Worm (Caenorhabditis elegans) whole organism, dauer: ENCODE data around the gene srh-295.
"Not testable (repeated sequence)": the region's sequence is repeated elsewhere in the genome, so short reads cannot be mapped to it uniquely, and the experiment has no call there.

Experiments
- unc-62 ChIP-seq: sonication (generic microtip); optimal IDR thresholded peaks from 2 replicates; lab custom pipeline; 2017; ENCODE audit warnings: missing biosample characterization, missing genetic modification reagents, missing genetic modification characterization

srh-295 gene

DNA sequence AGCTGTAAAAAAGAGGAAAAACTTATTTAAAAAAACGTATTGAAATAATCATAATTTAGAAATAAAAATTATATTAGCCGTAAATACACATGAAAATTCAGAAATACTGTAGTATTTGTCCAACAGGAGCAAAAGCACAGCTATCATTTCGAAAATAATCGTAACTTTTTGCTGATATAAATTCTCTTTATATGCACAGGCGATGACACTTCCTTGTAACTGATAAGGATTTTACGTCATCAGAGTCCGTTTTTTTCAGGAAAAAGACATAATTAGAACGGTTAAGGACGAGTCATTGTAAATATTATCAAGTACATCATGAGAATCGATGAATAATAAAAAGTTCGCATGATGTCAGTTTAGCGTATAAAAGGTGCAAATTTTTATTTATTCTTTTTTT is 7.0 kb upstream of the srh-295 start:
- no peak for TF ChIP-seq unc-62 (GFP tag; lab: Kevin White, UChicago)

DNA sequence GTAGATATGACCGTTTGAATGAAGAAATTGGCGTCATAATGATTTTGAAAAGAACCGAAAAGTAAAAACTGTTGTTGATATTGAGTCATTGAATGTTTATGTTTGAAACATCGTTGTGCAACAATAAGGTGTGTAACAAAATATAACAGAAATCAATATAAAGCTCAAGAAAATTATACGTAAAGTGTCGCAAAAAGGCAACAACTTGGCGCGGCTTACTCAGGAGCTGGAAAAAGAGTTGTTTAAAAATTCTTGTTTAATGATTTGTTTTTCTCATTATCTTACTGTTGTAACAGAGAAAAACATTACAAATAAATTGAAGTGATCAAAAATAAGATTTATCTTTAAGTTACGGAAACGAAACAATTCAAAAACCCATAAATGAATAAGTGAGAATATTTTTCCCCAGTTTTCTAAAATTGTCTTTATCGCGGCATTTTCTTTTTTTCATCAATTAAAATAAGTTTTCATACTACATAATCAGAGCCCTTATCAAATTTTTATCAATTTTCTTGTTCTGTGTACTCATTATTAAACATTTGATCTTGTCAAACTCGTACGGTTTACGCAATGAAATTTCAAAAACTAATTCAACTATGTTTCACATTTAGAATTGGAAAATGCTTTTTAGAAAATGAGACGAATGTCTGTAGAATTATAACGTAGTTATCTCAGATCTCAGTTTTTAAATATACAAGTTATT is 2.5 kb upstream of the srh-295 start, which contains the start of gene ZK1037.6:
Gene ZK1037.6, minus strand, starts transcription at position 51 of the 703 bp plus-strand sequence.
- no peak for TF ChIP-seq unc-62 (GFP tag; lab: Kevin White, UChicago)

DNA sequence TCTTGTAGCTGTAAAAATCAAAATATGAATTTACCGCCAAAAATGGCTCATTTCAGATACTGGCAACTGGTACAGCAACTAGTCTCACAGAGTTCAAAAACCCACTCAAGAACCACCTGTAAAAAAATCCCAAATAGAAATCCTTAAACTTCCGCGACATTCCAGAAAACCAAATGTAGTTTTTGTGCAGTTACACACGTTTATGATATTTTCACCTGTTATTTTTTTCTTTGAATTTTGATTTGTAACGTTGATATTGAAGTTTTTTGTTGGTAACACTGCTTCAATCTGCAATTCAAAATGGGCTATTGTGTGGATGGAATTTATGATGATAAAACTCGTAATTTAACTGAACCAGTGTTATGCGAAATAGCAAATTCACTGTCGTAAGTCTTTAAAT is 2.4 kb downstream of the srh-295 start, which contains the start of gene srw-113:
Gene srw-113, plus strand, starts transcription at position 301 of the 400 bp plus-strand sequence.
- TF ChIP-seq unc-62 (GFP tag; lab: Kevin White, UChicago) = no peak

DNA sequence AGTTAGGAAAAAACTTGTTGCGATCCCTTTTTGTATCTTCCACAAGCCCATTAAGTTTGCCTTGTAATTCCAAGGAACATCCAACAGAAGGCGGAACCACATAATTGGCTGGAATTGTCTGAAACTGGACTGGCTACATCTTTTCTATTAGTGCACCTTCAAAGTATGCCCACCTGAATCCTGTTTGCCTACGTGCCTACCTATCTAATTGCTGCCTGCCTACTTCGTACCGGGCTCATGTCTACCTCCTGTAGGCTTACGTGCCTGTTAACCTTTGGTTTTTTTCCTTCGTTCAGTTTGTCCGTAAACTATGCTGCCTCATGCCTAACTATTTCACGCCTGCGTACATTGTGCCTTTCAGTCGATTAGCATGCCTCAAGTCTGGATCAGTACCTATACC is 7.0 kb downstream of the srh-295 start, which contains the start of gene wrt-7:
Gene wrt-7, minus strand, starts transcription at position 101 of the 400 bp plus-strand sequence.
- TF ChIP-seq unc-62 (GFP tag; lab: Kevin White, UChicago) = no peak

DNA sequence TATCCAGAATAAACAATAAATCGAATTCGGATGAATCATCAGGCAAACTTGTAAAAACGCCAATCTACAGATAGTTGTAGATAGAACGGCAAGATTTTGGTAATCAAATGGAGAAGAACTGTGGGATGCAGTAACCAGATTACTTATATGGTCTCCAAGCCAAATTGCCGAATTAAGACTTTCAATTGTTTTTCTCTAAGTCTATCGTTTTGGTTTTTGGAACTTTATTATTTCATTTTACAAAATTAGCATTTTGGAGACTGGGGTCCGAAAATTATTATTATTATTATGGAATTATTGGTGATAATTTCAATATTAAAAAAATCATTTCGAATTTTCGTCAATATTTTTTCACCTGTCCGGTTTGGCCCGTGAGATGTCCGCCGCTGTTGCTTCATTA is 8.9 kb downstream of the srh-295 start, which contains the start of gene clec-228:
Gene clec-228, minus strand, starts transcription at position 101 of the 400 bp plus-strand sequence.
- TF ChIP-seq unc-62 (GFP tag; lab: Kevin White, UChicago) = no peak

DNA sequence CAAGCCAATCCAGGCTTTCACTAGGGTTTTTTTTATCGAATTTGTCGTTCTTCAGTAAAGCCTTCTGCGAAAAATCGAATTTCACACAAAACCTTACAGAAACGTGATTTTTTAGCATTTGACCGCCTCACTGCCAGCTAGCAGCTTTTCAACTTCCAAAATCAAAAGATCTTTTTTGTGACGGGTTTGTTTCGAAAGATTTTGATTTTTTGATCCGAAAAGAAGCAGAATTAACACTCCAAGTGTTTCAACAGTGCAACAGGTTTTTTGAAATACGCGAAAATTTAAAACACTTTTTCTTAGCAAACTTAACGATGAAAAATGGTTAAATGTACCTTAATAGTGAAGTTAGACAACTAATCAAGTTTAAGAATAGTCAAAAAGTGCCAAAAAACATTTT is 11.0 kb downstream of the srh-295 start, which contains the start of gene clec-229:
Gene clec-229, minus strand, starts transcription at position 101 of the 400 bp plus-strand sequence.
- no peak for TF ChIP-seq unc-62 (GFP tag; lab: Kevin White, UChicago)

DNA sequence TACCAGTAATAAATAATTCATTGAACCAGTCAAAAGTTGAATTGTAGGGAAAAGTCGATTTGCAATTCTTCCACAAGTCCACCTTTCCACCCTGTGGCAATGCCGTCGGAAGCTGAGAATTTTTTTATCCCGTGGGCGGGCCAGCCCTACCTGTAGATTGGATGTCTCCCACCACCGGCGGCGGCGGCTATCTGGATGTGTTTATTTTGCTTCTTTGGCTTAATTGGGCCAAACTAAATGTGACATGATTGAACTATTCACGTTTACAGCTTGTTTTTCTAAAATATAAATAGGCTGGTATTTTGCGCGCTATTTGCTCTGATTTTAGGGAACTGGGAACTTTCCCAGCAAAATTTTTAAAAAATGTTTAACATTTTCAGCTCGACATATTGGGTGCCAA is 14.1 kb downstream of the srh-295 start, which contains the start of gene wrt-8:
Gene wrt-8, minus strand, starts transcription at position 101 of the 400 bp plus-strand sequence.
- no peak for TF ChIP-seq unc-62 (GFP tag; lab: Kevin White, UChicago)

DNA sequence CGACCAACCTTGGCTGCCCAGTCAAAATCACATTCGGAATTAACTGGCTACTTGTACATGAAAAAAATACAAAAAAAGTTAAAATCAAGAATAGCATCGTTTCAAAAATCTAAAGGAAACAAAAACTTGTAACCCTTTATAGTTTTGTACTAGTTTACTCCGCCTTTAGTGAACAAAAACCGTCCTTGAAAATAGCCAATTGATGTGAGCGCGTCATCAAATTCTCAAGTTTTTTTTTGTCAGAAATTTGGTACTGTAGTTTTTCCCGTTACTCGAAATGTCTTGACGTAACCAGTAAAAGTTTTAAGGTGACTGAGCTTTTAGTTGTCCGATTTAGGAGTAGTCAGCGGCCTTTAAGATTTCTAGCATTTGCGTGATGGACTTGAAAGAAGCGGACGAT is 16.9 kb downstream of the srh-295 start, which contains the start of gene C29F3.3:
Gene C29F3.3, minus strand, starts transcription at position 101 of the 400 bp plus-strand sequence.
- TF ChIP-seq unc-62 (GFP tag; lab: Kevin White, UChicago) = no peak

DNA sequence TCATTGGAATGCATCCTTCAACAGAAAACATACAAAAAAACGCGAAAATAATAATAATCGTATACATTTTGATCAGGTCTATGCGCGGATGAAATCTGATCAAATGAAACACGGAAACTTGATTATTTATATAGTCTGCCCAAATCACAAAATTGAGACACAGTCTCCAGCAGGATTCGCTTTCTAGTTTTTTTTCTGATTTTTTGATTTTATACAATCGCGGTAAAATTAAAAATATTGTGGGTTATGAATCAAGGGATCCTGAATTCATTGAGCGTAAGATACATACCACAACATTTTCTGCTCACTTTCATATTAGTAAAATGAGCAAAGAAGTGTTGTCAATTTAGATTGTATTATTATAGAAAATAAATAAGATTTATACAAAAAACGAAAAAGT is 18.6 kb downstream of the srh-295 start, which contains the start of gene clec-230:
Gene clec-230, minus strand, starts transcription at position 101 of the 400 bp plus-strand sequence.
- no peak for TF ChIP-seq unc-62 (GFP tag; lab: Kevin White, UChicago)

DNA sequence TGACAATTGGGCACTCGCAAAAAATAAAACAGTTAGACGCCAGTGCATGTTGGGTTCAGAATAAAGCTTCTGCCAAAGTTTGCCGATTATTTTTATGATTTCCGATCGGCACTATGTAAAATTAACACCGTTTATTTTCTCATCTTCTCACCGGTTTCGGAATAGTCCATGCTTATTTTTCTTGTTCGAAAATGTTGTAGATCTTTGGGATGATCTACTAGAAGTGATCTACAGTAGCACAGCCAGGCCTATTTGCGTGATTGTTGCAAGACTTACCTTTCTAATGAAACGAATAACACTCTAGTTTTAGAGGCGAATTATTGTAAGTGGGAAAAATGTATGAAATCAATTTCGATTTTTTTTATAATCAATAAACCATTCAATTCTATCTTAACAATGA is 20.2 kb downstream of the srh-295 start, which contains the start of gene clec-231:
Gene clec-231, minus strand, starts transcription at position 101 of the 400 bp plus-strand sequence.
- no peak for TF ChIP-seq unc-62 (GFP tag; lab: Kevin White, UChicago)

DNA sequence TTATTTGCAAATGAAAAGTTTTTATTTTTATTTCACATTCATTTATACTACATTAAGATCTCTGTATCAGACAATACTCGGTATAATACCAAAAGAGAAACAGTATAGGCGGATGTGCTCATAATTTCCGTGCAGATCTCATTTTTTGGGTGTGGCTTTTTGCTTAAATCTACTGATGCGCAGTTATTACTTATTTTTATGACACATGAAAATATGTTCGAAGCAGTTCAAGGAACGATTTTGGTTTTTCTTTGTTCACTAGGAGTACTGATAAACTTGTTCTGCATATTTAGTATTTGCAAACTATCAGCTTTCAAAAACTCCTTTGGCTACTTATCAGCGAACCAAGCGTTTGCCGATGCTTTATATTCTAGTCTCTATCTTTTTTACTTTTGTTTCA is 22.0 kb downstream of the srh-295 start, which contains the start of gene srx-58:
Gene srx-58, plus strand, starts transcription at position 301 of the 400 bp plus-strand sequence.
- TF ChIP-seq unc-62 (GFP tag; lab: Kevin White, UChicago) = no peak

DNA sequence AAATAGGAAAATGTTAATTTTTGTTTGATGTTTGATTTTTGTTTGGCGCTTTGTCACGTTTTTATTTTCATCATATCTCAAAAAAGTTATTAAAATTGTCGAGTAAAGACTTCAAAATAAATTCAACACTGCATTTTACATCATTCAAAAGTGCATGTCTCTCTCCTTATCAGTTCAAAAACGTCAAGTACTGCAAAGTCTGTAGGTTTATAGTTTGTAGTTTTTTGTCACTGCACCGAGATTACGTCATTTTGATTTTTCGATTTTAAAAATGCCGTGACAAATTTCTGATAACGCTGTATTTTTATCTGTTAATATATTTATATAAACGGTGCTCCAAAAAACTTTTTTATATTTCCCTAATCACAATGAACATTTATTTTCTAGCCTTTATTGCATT is 24.2 kb downstream of the srh-295 start, which contains the start of gene C29F3.7:
Gene C29F3.7, plus strand, starts transcription at position 254 of the 400 bp plus-strand sequence.
- TF ChIP-seq unc-62 (GFP tag; lab: Kevin White, UChicago) = no peak

DNA sequence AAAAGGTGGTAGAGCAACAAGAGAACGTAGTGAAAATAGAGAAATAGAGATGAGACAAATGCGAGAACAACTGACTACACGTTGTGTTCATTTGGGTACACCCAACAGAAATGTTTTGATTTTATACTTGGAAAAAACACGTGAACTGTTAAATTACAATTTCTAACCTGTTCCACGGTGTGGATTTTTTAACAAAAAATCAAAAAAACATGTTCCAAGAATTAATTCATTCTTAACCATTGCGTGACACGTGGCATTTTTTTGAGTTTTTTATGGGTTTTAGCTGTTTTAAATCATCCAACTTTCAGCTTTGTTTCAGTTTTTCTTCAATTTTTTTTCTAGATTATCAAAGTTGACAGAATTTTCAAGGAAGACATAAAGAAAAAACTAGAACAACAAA is 31.0 kb downstream of the srh-295 start, which contains the start of gene ech-1.1:
Gene ech-1.1, minus strand, starts transcription at position 101 of the 400 bp plus-strand sequence.
- not testable (repeated sequence) for TF ChIP-seq unc-62 (GFP tag; lab: Kevin White, UChicago)

DNA sequence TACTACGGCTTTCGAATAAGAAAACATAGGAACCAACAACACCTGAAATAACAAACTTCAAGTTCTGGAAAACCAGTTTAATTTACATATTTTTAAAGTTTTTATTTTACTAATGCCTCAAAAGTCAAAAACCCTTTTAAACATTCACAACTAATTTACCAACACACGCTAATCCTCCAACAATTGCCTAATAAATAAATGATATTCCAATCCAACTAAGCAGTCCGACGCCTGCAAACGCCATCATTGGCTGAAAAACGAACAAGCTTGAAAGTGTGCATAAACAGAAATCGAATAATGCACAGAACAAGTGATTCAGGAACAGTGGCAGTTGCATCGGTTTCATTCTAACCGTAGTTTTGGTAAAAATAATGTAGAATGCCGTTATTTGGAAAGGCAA is 37.4 kb downstream of the srh-295 start:
- TF ChIP-seq unc-62 (GFP tag; lab: Kevin White, UChicago) = no peak

DNA sequence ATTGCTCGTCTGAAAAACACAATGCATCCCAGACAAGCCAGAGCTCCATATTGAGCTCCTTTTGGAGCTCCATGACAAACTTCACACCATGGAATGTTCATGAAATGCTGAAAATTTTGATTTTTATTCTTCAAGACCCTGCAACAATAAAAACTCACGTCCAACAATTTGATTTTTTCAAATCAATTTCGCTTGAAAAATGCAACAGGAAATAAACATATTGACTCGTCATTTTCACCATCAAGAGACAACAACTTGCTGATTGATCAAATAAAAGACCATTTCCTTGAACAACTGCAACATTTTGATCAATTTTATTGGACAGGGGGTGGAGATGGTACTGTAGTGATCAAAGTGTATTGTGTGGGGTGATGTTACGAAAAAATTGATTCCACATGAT is 39.3 kb downstream of the srh-295 start, which contains the start of gene nhr-269:
Gene nhr-269, minus strand, starts transcription at position 101 of the 400 bp plus-strand sequence.
- no peak for TF ChIP-seq unc-62 (GFP tag; lab: Kevin White, UChicago)

DNA sequence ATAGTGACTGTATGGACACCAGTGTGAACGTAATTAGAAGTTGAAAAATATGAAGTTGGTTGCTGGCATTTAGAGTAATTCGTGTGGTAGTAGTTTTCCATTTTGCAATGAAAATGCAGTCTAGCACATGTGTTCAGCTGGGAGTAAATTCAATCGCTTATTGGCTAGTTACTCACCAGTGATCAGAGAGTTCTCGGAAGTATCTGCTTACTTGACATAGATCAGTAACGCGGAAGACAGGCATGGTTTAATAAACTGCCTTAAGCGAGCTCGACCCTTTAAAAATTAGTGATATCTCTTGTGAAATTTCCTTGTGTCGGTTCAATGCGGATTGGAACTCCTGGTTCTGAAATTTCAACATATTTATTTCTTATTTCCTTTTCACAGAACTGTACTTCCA is 45.8 kb downstream of the srh-295 start, which contains the start of gene srh-52:
Gene srh-52, minus strand, starts transcription at position 101 of the 400 bp plus-strand sequence.
- no peak for TF ChIP-seq unc-62 (GFP tag; lab: Kevin White, UChicago)
